Worm (Caenorhabditis elegans): ENCODE data around the gene fln-1.

Gene fln-1

DNA sequence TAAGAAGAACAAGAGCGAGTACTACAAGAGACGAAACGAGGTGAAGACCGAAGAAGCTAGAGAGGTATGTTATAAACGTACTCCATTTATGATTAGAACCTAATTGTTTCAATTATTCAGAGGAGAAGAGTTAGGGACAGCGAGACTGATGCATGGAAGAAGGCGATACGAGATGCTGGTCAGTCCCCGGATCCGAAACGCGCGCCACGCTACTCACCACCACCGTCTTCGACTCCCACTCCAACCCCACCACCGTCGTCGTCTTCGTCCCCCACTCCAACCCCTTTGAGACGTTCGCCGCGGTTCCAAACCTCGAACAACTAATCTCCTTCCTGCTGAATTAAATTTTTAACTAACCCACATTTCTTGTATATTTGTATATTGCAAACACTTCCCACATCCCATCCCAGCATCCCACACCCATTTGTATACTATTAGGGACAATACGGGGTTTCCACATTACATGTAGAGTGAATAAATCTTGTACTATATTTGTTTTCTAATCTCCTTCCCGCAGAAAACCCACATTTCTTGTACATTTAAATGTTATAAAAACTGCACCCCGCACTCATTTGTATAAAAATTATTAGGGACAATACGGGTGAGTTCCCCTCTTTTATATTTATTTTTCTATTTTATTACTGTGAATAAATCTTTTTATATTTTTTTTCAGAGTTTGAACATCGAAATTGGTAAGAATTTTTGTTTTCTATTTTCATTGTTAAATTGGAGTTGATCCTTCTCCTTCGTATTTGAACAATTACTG, 11.7 kb upstream of the fln-1 start (continued):
- TF ChIP-seq F10E7.11 (tag; optimal IDR thresholded peaks at IDR 0.05) (no peak), tbp1 (GFP tag; optimal IDR thresholded peaks at IDR 0.05) (no peak), ceh-100 (GFP tag; IDR thresholded peaks at IDR 0.05) (0 out of 2 replicates have a peak, but pooled peaks have one; percentile 14), F39B2.1 (GFP tag; IDR thresholded peaks at IDR 0.05) (no peak), hmg-1.2 (GFP tag; IDR thresholded peaks at IDR 0.05) (no peak; the same call in 1 of the 2 replicates), lin-54 (GFP tag; optimal IDR thresholded peaks at IDR 0.05) (no peak), F52B5.7 (tag; optimal IDR thresholded peaks at IDR 0.05) (no peak), unc-62 (GFP tag; optimal IDR thresholded peaks at IDR 0.05) (no peak), ztf-22 (GFP tag; optimal IDR thresholded peaks at IDR 0.05) (no peak)

DNA sequence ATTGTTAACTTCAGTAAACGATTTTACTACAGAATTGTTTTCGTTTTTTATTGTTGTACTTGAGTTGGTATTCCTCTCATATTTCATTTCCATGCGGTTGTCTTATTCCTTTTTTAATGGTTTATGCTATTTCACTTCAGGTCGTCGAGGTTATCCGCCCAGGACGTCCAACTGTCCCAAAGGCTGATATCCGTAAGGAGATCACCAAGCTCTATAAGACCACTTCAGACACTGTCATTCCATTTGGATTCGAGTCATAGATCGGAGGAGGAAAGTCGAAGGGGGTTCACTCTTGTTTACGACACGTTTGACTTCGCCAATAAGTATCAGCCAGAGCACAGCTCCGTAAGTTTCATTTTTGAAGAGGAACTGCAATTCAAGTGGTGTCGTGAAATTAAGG, 10.8 kb upstream of the fln-1 start, which contains the start of gene T07A9.14:
Gene T07A9.14 (plus strand): TSS at position 124 of the 400 bp plus-strand sequence.
- TF ChIP-seq cebp-1 (GFP tag; IDR thresholded peaks at IDR 0.05) (no peak), cebp-1 (tag; optimal IDR thresholded peaks at IDR 0.05) (peak; percentile 5), die-1 (tag; optimal IDR thresholded peaks at IDR 0.05) (no peak), snpc-3.4 (tag; optimal IDR thresholded peaks at IDR 0.05) (no peak), T26A5.8 (tag; optimal IDR thresholded peaks at IDR 0.05) (no peak), atf-7 (tag; optimal IDR thresholded peaks at IDR 0.05) (peak; percentile 50), madf-6 (GFP tag; IDR thresholded peaks at IDR 0.05) (peak; percentile 73), cebp-2 (GFP tag; IDR thresholded peaks at IDR 0.05) (peak; percentile 64; the same call in 1 of the 2 replicates), let-607 (tag; optimal IDR thresholded peaks at IDR 0.05) (no peak), nfya-2 (GFP tag; IDR thresholded peaks at IDR 0.05) (0 out of 2 replicates have a peak, but pooled peaks have one; percentile 8), hrde-1 (tag; optimal IDR thresholded peaks at IDR 0.05; ENCODE audit: borderline replicate concordance) (peak; percentile 69), madf-3 (GFP tag; IDR thresholded peaks at IDR 0.05) (peak; percentile 88), snpc-1.3 (tag; optimal IDR thresholded peaks at IDR 0.05; ENCODE audit: insufficient read depth) (peak; percentile 31), ekl-4 (GFP tag; IDR thresholded peaks at IDR 0.05) (peak; percentile 68), C17E4.6 (GFP tag; IDR thresholded peaks at IDR 0.05) (no peak), Y53G8AR.9 (GFP tag; conservative IDR thresholded peaks at IDR 0.05) (peak; percentile 58; the same call in 1 of the 2 replicates), sdz-38 (tag; optimal IDR thresholded peaks at IDR 0.05) (no peak), egrh-3 (GFP tag; IDR thresholded peaks at IDR 0.05) (no peak), F23B12.7 (tag; optimal IDR thresholded peaks at IDR 0.05; ENCODE audit: insufficient read depth) (no peak), lir-1 (GFP tag; conservative IDR thresholded peaks at IDR 0.05) (no peak), sptf-2 (GFP tag; optimal IDR thresholded peaks at IDR 0.05) (no peak), C06A6.2 (GFP tag; conservative IDR thresholded peaks at IDR 0.05) (no peak), lin-40 (tag; optimal IDR thresholded peaks at IDR 0.05) (no peak), bed-2 (GFP tag; IDR thresholded peaks at IDR 0.05) (no peak), ceh-27 (GFP tag; optimal IDR thresholded peaks at IDR 0.05) (no peak), hsf-1 (GFP tag; IDR thresholded peaks at IDR 0.05) (peak; percentile 67; the same call in 1 of the 2 replicates), F33H1.4 (GFP tag; IDR thresholded peaks at IDR 0.05) (peak; percentile 25), rcor-1 (GFP tag; IDR thresholded peaks at IDR 0.05) (peak; percentile 43; the same call in 1 of the 2 replicates), zim-3 (tag; optimal IDR thresholded peaks at IDR 0.05) (no peak), D2030.7 (GFP tag; IDR thresholded peaks at IDR 0.05) (no peak), K11D2.4 (GFP tag; IDR thresholded peaks at IDR 0.05) (no peak), mxl-1 (tag; optimal IDR thresholded peaks at IDR 0.05) (peak; percentile 20), mcd-1 (GFP tag; IDR thresholded peaks at IDR 0.05) (peak; percentile 37; the same call in 1 of the 2 replicates), ceh-40 (GFP tag; IDR thresholded peaks at IDR 0.05) (0 out of 2 replicates have a peak, but pooled peaks have one; percentile 54), ztf-6 (GFP tag; IDR thresholded peaks at IDR 0.05) (no peak), akir-1 (GFP tag; optimal IDR thresholded peaks at IDR 0.05) (no peak)

All from whole organism, young adult.